Worm (Caenorhabditis elegans): ENCODE results near the gene T05D4.5.

ce11 chrIII:13565972-13566371 lies 14.7 kb upstream of the T05D4.5 start:
- TF ChIP-seq ceh-19 (GFP tag; optimal IDR thresholded peaks at IDR 0.05) (no peak), ceh-9 (tag; optimal IDR thresholded peaks at IDR 0.05) (no peak), dve-1 (tag; optimal IDR thresholded peaks at IDR 0.05) (no peak), tbx-7 (tag; optimal IDR thresholded peaks at IDR 0.05) (no peak), madf-2 (tag; optimal IDR thresholded peaks at IDR 0.05) (no peak), rnt-1 (tag; optimal IDR thresholded peaks at IDR 0.05) (no peak), hlh-15 (tag; optimal IDR thresholded peaks at IDR 0.05) (no peak), ets-4 (tag; optimal IDR thresholded peaks at IDR 0.05) (no peak), pha-4 (tag; optimal IDR thresholded peaks at IDR 0.05) (no peak), nhr-11 (tag; optimal IDR thresholded peaks at IDR 0.05) (no peak)

All from whole organism, late embryonic.